Fruit fly (Drosophila melanogaster) whole organism: ENCODE data around the gene Cse1.

Source experiments
- CG8478 ChIP-seq: fragments of >200 bp; optimal IDR thresholded peaks from 2 replicates; lab custom pipeline; 2018; ENCODE audit warnings: inconsistent platforms
- Dll ChIP-seq: fragments of >200 bp; optimal IDR thresholded peaks from 2 replicates; lab custom pipeline; 2017
- EcR ChIP-seq, 2 experiments: fragments of >200 bp; optimal IDR thresholded peaks; 2 replicates each; lab custom pipeline; 2017; ENCODE audit warnings: missing biosample characterization in 2 of 2, missing genetic modification characterization in 2 of 2, missing genetic modification reagents in 2 of 2
- pan ChIP-seq: fragments of >200 bp; optimal IDR thresholded peaks from 2 replicates; lab custom pipeline; 2017
- psq ChIP-seq: fragments of >200 bp; optimal IDR thresholded peaks from 2 replicates; lab custom pipeline; 2017
- usp ChIP-seq: fragments of >200 bp; optimal IDR thresholded peaks from 2 replicates; lab custom pipeline; 2017; ENCODE audit warnings: missing biosample characterization, missing genetic modification characterization, mixed read lengths

Cse1 gene

DNA sequence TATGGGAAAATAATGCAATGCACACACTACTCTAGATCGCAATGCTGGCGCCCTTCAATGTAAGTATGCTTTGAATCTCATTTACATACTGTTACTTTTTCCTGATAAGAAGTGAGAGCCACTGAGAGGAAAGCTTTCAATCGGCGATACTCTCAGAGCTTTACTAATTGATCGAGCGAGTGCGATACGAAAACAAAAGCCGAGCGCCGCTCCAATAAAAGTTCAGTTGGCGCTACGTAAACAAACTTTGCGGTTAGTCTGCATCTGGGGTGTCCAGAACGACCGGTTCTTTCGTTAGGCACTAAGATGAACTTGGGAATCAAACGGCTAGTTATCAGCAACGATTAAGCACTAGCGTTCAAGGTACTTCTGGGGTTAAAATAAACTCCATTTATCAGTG, 33.7 kb downstream of the Cse1 start, which contains the start of gene CG17928:
Gene CG17928 (plus strand): TSS at position 224 of the 400 bp plus-strand sequence.
- TF ChIP-seq CG8478 (no peak), psq (lab: Kevin White, UChicago) (no peak), pan (lab: Kevin White, UChicago) (no peak), EcR (GFP tag; optimal IDR thresholded peaks at IDR 0.05; lab: Kevin White, UChicago) (no peak), usp (no peak), Dll (no peak)

DNA sequence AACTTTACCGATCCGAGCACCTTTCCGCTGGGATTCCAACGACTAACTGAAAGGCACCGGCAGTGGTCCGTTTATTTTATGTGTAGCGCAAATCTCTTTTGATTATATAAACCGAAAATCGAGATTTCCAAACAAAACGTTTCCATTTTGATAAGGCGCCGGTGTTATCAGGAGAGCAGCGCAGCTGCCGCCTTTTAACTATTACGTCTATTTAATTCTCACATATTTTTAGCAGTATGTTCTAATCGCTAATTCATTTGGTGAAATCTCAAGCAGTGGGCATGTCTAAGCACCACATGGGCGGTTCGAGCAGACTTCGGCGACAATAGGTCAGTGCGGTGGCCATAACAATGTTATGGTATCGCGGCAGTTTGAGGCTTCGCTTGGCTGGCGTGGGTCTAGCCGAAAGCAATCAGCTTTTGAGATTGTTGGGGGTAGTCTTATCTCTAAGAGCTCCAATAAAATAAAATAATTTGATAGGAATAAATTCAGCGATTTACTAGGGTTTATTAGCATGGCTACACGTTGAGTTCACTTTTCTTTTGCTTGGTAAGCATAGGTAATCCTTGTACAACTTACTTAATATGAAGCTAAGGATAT, 34.2 kb downstream of the Cse1 start, which contains the start of gene Cyt-b5-r:
Gene Cyt-b5-r (minus strand): TSS at position 51 of the 600 bp plus-strand sequence.
- no peak for TF ChIP-seq pan (lab: Kevin White, UChicago)
- TF ChIP-seq Dll: no peak
- TF ChIP-seq psq (lab: Kevin White, UChicago): no peak

DNA sequence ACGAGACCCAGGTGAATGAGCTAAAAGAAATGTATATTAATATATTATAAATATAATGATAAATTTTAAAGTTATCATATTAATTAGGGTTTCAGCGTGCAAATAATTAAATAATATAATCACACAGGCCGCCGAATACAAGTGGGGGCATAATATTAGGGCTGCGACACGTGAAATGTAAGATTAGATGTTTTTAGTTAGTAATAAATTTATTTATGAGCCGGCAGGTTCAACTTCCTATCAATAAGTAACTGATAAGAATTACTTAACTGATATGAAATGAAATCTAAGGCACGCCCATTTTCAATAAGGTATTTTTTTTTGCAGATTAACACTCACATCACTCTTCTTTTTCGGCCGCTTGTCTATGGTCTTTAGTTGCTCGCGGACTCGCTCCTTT, 35.1 kb downstream of the Cse1 start:
- TF ChIP-seq pan (lab: Kevin White, UChicago) (no peak), EcR (GFP tag; optimal IDR thresholded peaks at IDR 0.05; lab: Kevin White, UChicago) (no peak), Dll (no peak), usp (no peak), psq (lab: Kevin White, UChicago) (no peak), CG8478 (no peak)

DNA sequence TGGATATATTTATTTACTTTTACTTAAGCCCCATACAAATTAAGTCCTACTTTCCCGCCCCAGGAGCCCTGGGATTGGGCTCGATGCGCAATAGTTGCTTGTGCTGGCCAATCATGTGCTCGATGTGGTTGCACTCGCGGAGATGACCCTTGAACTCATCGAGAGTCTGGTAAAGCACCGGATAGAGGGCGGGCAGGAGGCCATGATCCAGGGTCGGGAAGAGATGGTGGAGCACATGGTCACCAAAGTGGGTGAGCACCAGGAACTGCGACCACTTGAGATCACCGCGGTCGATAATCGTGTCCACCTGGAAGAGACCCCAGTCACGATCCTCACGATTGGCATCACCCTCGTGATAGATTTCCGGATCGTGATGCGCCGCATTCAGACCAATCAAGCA, 36.1 kb downstream of the Cse1 start:
- TF ChIP-seq CG8478 (no peak), EcR (GFP tag; optimal IDR thresholded peaks at IDR 0.05; lab: Kevin White, UChicago) (no peak), Dll (no peak)

DNA sequence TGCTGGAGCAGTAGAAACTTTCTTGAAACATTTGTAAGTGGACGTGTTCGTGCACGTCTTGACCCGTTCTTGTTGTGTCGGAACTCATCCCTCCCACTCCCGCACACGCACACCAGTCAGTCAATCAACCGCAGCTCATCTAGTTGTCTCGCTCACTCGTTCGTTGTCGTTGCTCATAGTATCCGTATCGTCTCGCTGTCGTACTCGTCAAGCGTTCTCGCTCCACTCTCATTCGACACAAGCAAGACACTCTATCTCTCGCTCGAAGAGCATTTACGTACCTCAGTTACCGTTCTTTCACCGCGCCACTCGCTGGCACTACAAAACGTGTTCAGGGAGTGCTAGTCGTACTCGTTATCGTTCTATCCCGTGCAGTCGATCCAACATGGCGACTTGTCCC, 37.5 kb downstream of the Cse1 start:
- TF ChIP-seq usp: no peak
- TF ChIP-seq psq (lab: Kevin White, UChicago): no peak
- no peak for TF ChIP-seq EcR (GFP tag; optimal IDR thresholded peaks at IDR 0.05; lab: Kevin White, UChicago)
- no peak for TF ChIP-seq pan (lab: Kevin White, UChicago)
- no peak for TF ChIP-seq CG8478
- no peak for TF ChIP-seq Dll
